Worm (Caenorhabditis elegans): ENCODE results near the gene srw-69.

ce11 chrV:7455008-7455407 is 26.2 kb upstream of the srw-69 start, which contains the start of gene F25E5.2:
- no peak for TF ChIP-seq nhr-28 (tag; optimal IDR thresholded peaks at IDR 0.05)
- no peak for TF ChIP-seq Y105C5A.15 (GFP tag; IDR thresholded peaks at IDR 0.05)
- no peak for TF ChIP-seq jun-1 (tag; optimal IDR thresholded peaks at IDR 0.05)
